Worm (Caenorhabditis elegans) whole organism, L3 larva: ENCODE measurements around the gene mcat-1.
A peak's percentile ranks its signal among the peaks of the same experiment; 100 is the strongest.

Experiments used
- daf-12 ChIP-seq: fragments of 150-350 bp; optimal IDR thresholded peaks from 2 replicates; lab custom pipeline; 2014; ENCODE audit warnings: missing biosample characterization, missing genetic modification reagents, missing genetic modification characterization
- elt-1 ChIP-seq: fragments of 150-350 bp; optimal IDR thresholded peaks from 2 replicates; lab custom pipeline; 2014; ENCODE audit warnings: missing biosample characterization, missing genetic modification characterization
- elt-2 ChIP-seq: sonication (generic microtip); optimal IDR thresholded peaks from 2 replicates; lab custom pipeline; 2016; ENCODE audit warnings: missing genetic modification reagents, mild to moderate bottlenecking, missing genetic modification characterization, missing compliant biosample characterization
- elt-3 ChIP-seq, 3 experiments: fragments of 150-350 bp in 1 of 3; sonication (generic microtip) in 2 of 3; optimal IDR thresholded peaks; 2 replicates in 2 of 3; 4 replicates in 1 of 3; lab custom pipeline; 2014 to 2017; ENCODE audit warnings: missing biosample characterization in 3 of 3, missing genetic modification characterization in 3 of 3
- lin-15B ChIP-seq: fragments of 150-350 bp; optimal IDR thresholded peaks from 2 replicates; lab custom pipeline; 2014; ENCODE audit warnings: missing biosample characterization, missing genetic modification characterization
- nhr-11 ChIP-seq: fragments of 150-350 bp; optimal IDR thresholded peaks from 2 replicates; lab custom pipeline; 2014; ENCODE audit warnings: missing biosample characterization, missing genetic modification characterization
- nhr-12 ChIP-seq: fragments of 150-350 bp; optimal IDR thresholded peaks from 2 replicates; lab custom pipeline; 2014; ENCODE audit warnings: missing biosample characterization, missing genetic modification characterization
- nhr-237 ChIP-seq: fragments of 150-350 bp; optimal IDR thresholded peaks from 2 replicates; lab custom pipeline; 2014; ENCODE audit warnings: missing biosample characterization, missing genetic modification characterization
- nhr-25 ChIP-seq: sonication (generic microtip); optimal IDR thresholded peaks from 2 replicates; lab custom pipeline; 2017; ENCODE audit warnings: missing biosample characterization, missing genetic modification characterization
- nhr-28 ChIP-seq: fragments of 150-350 bp; optimal IDR thresholded peaks from 2 replicates; lab custom pipeline; 2014; ENCODE audit warnings: missing biosample characterization, missing genetic modification characterization
- nhr-76 ChIP-seq: fragments of 150-350 bp; sonication (generic microtip); optimal IDR thresholded peaks from 5 replicates; lab custom pipeline; 2014; ENCODE audit warnings: missing biosample characterization, missing genetic modification characterization
- sea-2 ChIP-seq: fragments of 150-350 bp; sonication (generic microtip); optimal IDR thresholded peaks from 4 replicates; lab custom pipeline; 2014; ENCODE audit warnings: missing biosample characterization, missing genetic modification reagents, missing genetic modification characterization
- skn-1 ChIP-seq: fragments of 150-350 bp; optimal IDR thresholded peaks from 2 replicates; lab custom pipeline; 2014; ENCODE audit warnings: missing biosample characterization, missing genetic modification characterization
- unc-39 ChIP-seq: sonication (generic microtip); optimal IDR thresholded peaks from 4 replicates; lab custom pipeline; 2017; ENCODE audit warnings: missing biosample characterization, missing genetic modification characterization

- no peak for TF ChIP-seq nhr-28
- no peak for TF ChIP-seq elt-2 (tag; lab: Kevin White, UChicago)
- TF ChIP-seq elt-3 (tag; optimal IDR thresholded peaks at IDR 0.05; lab: Kevin White, UChicago): no peak
- TF ChIP-seq lin-15B (tag; lab: Kevin White, UChicago): no peak
- TF ChIP-seq nhr-25: peak; percentile 86
- no peak for TF ChIP-seq nhr-76 (tag; lab: Kevin White, UChicago)
- TF ChIP-seq unc-39 (tag; lab: Kevin White, UChicago): no peak
- TF ChIP-seq nhr-237 (tag; lab: Kevin White, UChicago): no peak
- TF ChIP-seq nhr-11 (tag; lab: Kevin White, UChicago): no peak
- TF ChIP-seq elt-1 (tag; lab: Kevin White, UChicago): no peak
- no peak for TF ChIP-seq skn-1
- no peak for TF ChIP-seq nhr-12
- TF ChIP-seq daf-12 (tag; lab: Kevin White, UChicago): no peak
- TF ChIP-seq sea-2: no peak
Measured at ce11 chrII:122008-122407, 30.7 kb upstream of the mcat-1 start.
